Worm (Caenorhabditis elegans) whole organism, L4/young adult: Measurements from ENCODE around the gene rsp-7.

ENCODE experiments used
- dao-5 ChIP-seq: sonication (generic microtip); optimal IDR thresholded peaks from 2 replicates; lab custom pipeline; 2016; ENCODE audit warnings: missing genotype, missing genetic modification characterization, moderate library complexity, missing compliant biosample characterization
- him-1 ChIP-seq: sonication (generic microtip); optimal IDR thresholded peaks from 2 replicates; lab custom pipeline; 2016; ENCODE audit warnings: missing genotype, missing genetic modification reagents, missing genetic modification characterization, missing compliant biosample characterization

- no peak for TF ChIP-seq him-1 (tag; lab: Kevin White, UChicago)
- no peak for TF ChIP-seq dao-5 (tag; lab: Kevin White, UChicago)
Observed at ce11 chrII:10703594-10704384, 44.8 kb downstream of the rsp-7 start, which contains the start of gene col-79.
